Fruit fly (Drosophila melanogaster) whole organism, embryonic: ENCODE results near the gene nAChRalpha2.

ENCODE experiments used
- CG10209 ChIP-seq: fragments of 200-800 bp; sonication (Bioruptor generic); optimal IDR thresholded peaks from 3 replicates; lab custom pipeline; 2017; ENCODE audit warnings: missing biosample characterization, mild to moderate bottlenecking, missing genetic modification characterization, missing genetic modification reagents
- CG12769 ChIP-seq: fragments of 200-800 bp; sonication (Bioruptor generic); optimal IDR thresholded peaks from 2 replicates; lab custom pipeline; 2019; ENCODE audit warnings: missing biosample characterization, mild to moderate bottlenecking, missing genetic modification characterization, moderate library complexity
- CG13894 ChIP-seq: fragments of 200-800 bp; sonication (Bioruptor generic); optimal IDR thresholded peaks from 3 replicates; lab custom pipeline; 2018; ENCODE audit warnings: missing biosample characterization, mild to moderate bottlenecking, missing genetic modification characterization, moderate library complexity
- CG14965 ChIP-seq: fragments of 200-800 bp; sonication (Bioruptor generic); optimal IDR thresholded peaks from 2 replicates; lab custom pipeline; 2016; ENCODE audit warnings: missing biosample characterization, missing genetic modification characterization, borderline replicate concordance
- CG15514 ChIP-seq: fragments of 200-800 bp; sonication (Bioruptor generic); optimal IDR thresholded peaks from 3 replicates; lab custom pipeline; 2017; ENCODE audit warnings: missing biosample characterization, missing genetic modification characterization, mild to moderate bottlenecking, moderate library complexity, missing genetic modification reagents
- CG18011 ChIP-seq: fragments of 200-800 bp; sonication (Bioruptor generic); optimal IDR thresholded peaks from 2 replicates; lab custom pipeline; 2017; ENCODE audit warnings: missing biosample characterization, missing genetic modification characterization, mild to moderate bottlenecking, moderate library complexity, missing genotype
- CG18262 ChIP-seq: fragments of 200-800 bp; optimal IDR thresholded peaks from 3 replicates; lab custom pipeline; 2019; ENCODE audit warnings: missing biosample characterization, mild to moderate bottlenecking, missing genetic modification characterization, moderate library complexity
- CG18476 ChIP-seq: fragments of 200-800 bp; sonication (Bioruptor generic); optimal IDR thresholded peaks from 2 replicates; lab custom pipeline; 2016; ENCODE audit warnings: missing biosample characterization, mild to moderate bottlenecking, missing genetic modification characterization
- CG2129 ChIP-seq: fragments of 200-800 bp; sonication (Bioruptor generic); IDR thresholded peaks from 2 replicates; pipeline ENCODE4 v1.3.6; 2022; ENCODE audit warnings: missing biosample characterization, missing genetic modification characterization; ENCODE audit not compliant: partially characterized antibody
- CG31365 ChIP-seq: fragments of 200-800 bp; sonication (Bioruptor generic); optimal IDR thresholded peaks from 2 replicates; lab custom pipeline; 2018; ENCODE audit warnings: missing biosample characterization, mild to moderate bottlenecking, missing genetic modification characterization
- CG31441 ChIP-seq: fragments of 200-800 bp; sonication (Bioruptor generic); IDR thresholded peaks from 2 replicates; pipeline ENCODE4 v1.3.6; 2022; ENCODE audit warnings: missing biosample characterization, missing genetic modification characterization
- CG3163 ChIP-seq: fragments of 200-800 bp; sonication (Bioruptor generic); optimal IDR thresholded peaks from 3 replicates; lab custom pipeline; 2016; ENCODE audit warnings: missing biosample characterization, missing genetic modification characterization
- CG32767 ChIP-seq: fragments of 200-800 bp; sonication (Bioruptor generic); IDR thresholded peaks from 2 replicates; pipeline ENCODE4 v1.3.6; 2022; ENCODE audit warnings: missing biosample characterization, missing genetic modification characterization
- CG3726 ChIP-seq: fragments of 200-800 bp; sonication (Bioruptor generic); IDR thresholded peaks from 3 replicates; pipeline ENCODE4, ENCODE4 v1.3.6; 2022; ENCODE audit warnings: missing biosample characterization, missing genetic modification characterization
- CG3847 ChIP-seq: fragments of 200-800 bp; sonication (Bioruptor generic); IDR thresholded peaks from 2 replicates; pipeline ENCODE4 v1.3.6; 2022; ENCODE audit warnings: missing biosample characterization, missing genetic modification characterization
- CG6272 ChIP-seq: fragments of 200-800 bp; sonication (Bioruptor generic); IDR thresholded peaks from 2 replicates; pipeline ENCODE4 v1.3.6; 2022; ENCODE audit warnings: missing biosample characterization, missing genetic modification characterization
- CG6813 ChIP-seq: fragments of 200-800 bp; sonication (Bioruptor generic); optimal IDR thresholded peaks from 2 replicates; lab custom pipeline; 2017; ENCODE audit warnings: missing biosample characterization, missing genetic modification characterization, mild to moderate bottlenecking, moderate library complexity, missing genetic modification reagents
- CG6854 ChIP-seq: fragments of 200-800 bp; sonication (Bioruptor generic); optimal IDR thresholded peaks from 3 replicates; lab custom pipeline; 2017; ENCODE audit warnings: missing biosample characterization, mild to moderate bottlenecking, missing genetic modification characterization
- CG8478 ChIP-seq: fragments of >200 bp; optimal IDR thresholded peaks from 2 replicates; lab custom pipeline; 2018
- CG9932 ChIP-seq: fragments of 200-800 bp; sonication (Bioruptor generic); IDR thresholded peaks from 2 replicates; pipeline ENCODE4 v1.3.6; 2022; ENCODE audit warnings: missing biosample characterization, missing genetic modification characterization
- Dad ChIP-seq: fragments of 200-800 bp; sonication (Bioruptor generic); optimal IDR thresholded peaks from 3 replicates; lab custom pipeline; 2016; ENCODE audit warnings: missing biosample characterization, missing genetic modification characterization
- Dref ChIP-seq: fragments of 200-800 bp; sonication (Bioruptor generic); IDR thresholded peaks from 2 replicates; pipeline ENCODE4 v1.3.6; 2022; ENCODE audit warnings: missing biosample characterization, missing genetic modification characterization
- Hey ChIP-seq: fragments of 200-800 bp; sonication (Bioruptor generic); optimal IDR thresholded peaks from 3 replicates; lab custom pipeline; 2018; ENCODE audit warnings: missing biosample characterization, mild to moderate bottlenecking, missing genetic modification characterization
- Hr78 ChIP-seq, 2 experiments: fragments of 200-800 bp in 1 of 2; fragments of >200 bp in 1 of 2; sonication (Bioruptor generic) in 1 of 2; optimal IDR thresholded peaks; 2 replicates each; lab custom pipeline; 2017 to 2019; ENCODE audit warnings: missing biosample characterization in 2 of 2, missing genetic modification characterization in 2 of 2, mild to moderate bottlenecking in 1 of 2, moderate library complexity in 1 of 2
- Mrtf ChIP-seq: fragments of 200-800 bp; sonication (Bioruptor generic); IDR thresholded peaks from 3 replicates; pipeline ENCODE4 v1.3.6; 2022; ENCODE audit warnings: missing biosample characterization, missing genetic modification characterization
- NFAT ChIP-seq: fragments of 200-800 bp; sonication (Bioruptor generic); IDR thresholded peaks from 2 replicates; pipeline ENCODE4 v1.3.6; 2022; ENCODE audit warnings: missing biosample characterization, missing genetic modification characterization
- Ssrp ChIP-seq: fragments of 200-800 bp; sonication (Bioruptor generic); optimal IDR thresholded peaks from 2 replicates; lab custom pipeline; 2018; ENCODE audit warnings: missing biosample characterization, mild to moderate bottlenecking, missing genetic modification characterization, moderate library complexity
- TFAM ChIP-seq: fragments of 200-800 bp; sonication (Bioruptor generic); optimal IDR thresholded peaks from 2 replicates; lab custom pipeline; 2017; ENCODE audit warnings: missing biosample characterization, missing genetic modification characterization, inconsistent platforms
- Trl ChIP-seq, 3 experiments: fragments of >200 bp in 2 of 3; fragments of 200-800 bp in 1 of 3; sonication (Bioruptor generic) in 1 of 3; optimal IDR thresholded peaks; 2 replicates in 1 of 3; 3 replicates in 2 of 3; lab custom pipeline; 2016 to 2017; ENCODE audit warnings: missing biosample characterization in 1 of 3, missing genetic modification characterization in 1 of 3
- abd-A ChIP-seq: fragments of 200-800 bp; sonication (Bioruptor generic); optimal IDR thresholded peaks from 3 replicates; lab custom pipeline; 2019; ENCODE audit warnings: missing biosample characterization, mild to moderate bottlenecking, missing genetic modification characterization, moderate library complexity
- ase ChIP-seq: fragments of 200-800 bp; sonication (Bioruptor generic); IDR thresholded peaks from 3 replicates; pipeline ENCODE4 v1.3.6; 2022; ENCODE audit warnings: missing biosample characterization, missing genetic modification characterization
- chinmo ChIP-seq: fragments of 200-800 bp; sonication (Bioruptor generic); IDR thresholded peaks from 4 replicates; pipeline ENCODE4 v1.3.6; 2022; ENCODE audit warnings: missing biosample characterization, missing genetic modification characterization; ENCODE audit not compliant: partially characterized antibody
- chm ChIP-seq: fragments of 200-800 bp; sonication (Bioruptor generic); IDR thresholded peaks from 2 replicates; pipeline ENCODE4 v1.3.6; 2022; ENCODE audit warnings: missing biosample characterization, missing genetic modification characterization
- ci ChIP-seq: fragments of 200-800 bp; sonication (Bioruptor generic); IDR thresholded peaks from 3 replicates; pipeline ENCODE4 v1.3.6; 2022; ENCODE audit warnings: missing biosample characterization, missing genetic modification characterization
- crol ChIP-seq: fragments of 200-800 bp; sonication (Bioruptor generic); IDR thresholded peaks from 2 replicates; pipeline ENCODE4 v1.3.6; 2022; ENCODE audit warnings: missing biosample characterization, missing genetic modification characterization
- cwo ChIP-seq: fragments of 200-800 bp; sonication (Bioruptor generic); optimal IDR thresholded peaks from 3 replicates; lab custom pipeline; 2017; ENCODE audit warnings: missing biosample characterization, missing genetic modification characterization, mild to moderate bottlenecking, moderate library complexity, missing genetic modification reagents
- da ChIP-seq: fragments of 200-800 bp; sonication (Bioruptor generic); optimal IDR thresholded peaks from 2 replicates; lab custom pipeline; 2016; ENCODE audit warnings: missing biosample characterization, missing genetic modification characterization
- dan ChIP-seq: fragments of 200-800 bp; sonication (Bioruptor generic); IDR thresholded peaks from 2 replicates; pipeline ENCODE4 v1.3.6; 2022; ENCODE audit warnings: missing biosample characterization, missing genetic modification characterization
- dati ChIP-seq: fragments of 200-800 bp; sonication (Bioruptor generic); IDR thresholded peaks from 2 replicates; pipeline ENCODE4 v1.3.6; 2022; ENCODE audit warnings: missing biosample characterization, missing genetic modification characterization
- gsb-n ChIP-seq: fragments of 200-800 bp; sonication (Bioruptor generic); optimal IDR thresholded peaks from 3 replicates; lab custom pipeline; 2018; ENCODE audit warnings: missing biosample characterization, mild to moderate bottlenecking, missing genetic modification characterization
- ind ChIP-seq: fragments of 200-800 bp; sonication (Bioruptor generic); optimal IDR thresholded peaks from 3 replicates; lab custom pipeline; 2016; ENCODE audit warnings: missing biosample characterization, missing genetic modification characterization
- nau ChIP-seq: fragments of 200-800 bp; sonication (Bioruptor generic); optimal IDR thresholded peaks from 3 replicates; lab custom pipeline; 2017; ENCODE audit warnings: missing biosample characterization, mild to moderate bottlenecking, missing genetic modification characterization, missing genetic modification reagents
- phol ChIP-seq: fragments of 200-800 bp; sonication (Bioruptor generic); optimal IDR thresholded peaks from 3 replicates; lab custom pipeline; 2018; ENCODE audit warnings: missing biosample characterization, mild to moderate bottlenecking, missing genetic modification characterization, moderate library complexity
- psq ChIP-seq: fragments of 200-800 bp; sonication (Bioruptor generic); optimal IDR thresholded peaks from 2 replicates; lab custom pipeline; 2017; ENCODE audit warnings: missing biosample characterization, missing genetic modification characterization
- row ChIP-seq: fragments of 200-800 bp; sonication (Bioruptor generic); IDR thresholded peaks from 3 replicates; pipeline ENCODE4 v1.3.6; 2022; ENCODE audit warnings: missing biosample characterization, missing genetic modification characterization
- sc ChIP-seq, 3 experiments: fragments of >200 bp in 2 of 3; fragments of 200-800 bp in 1 of 3; sonication (Bioruptor generic) in 1 of 3; optimal IDR thresholded peaks; 2 replicates in 2 of 3; 3 replicates in 1 of 3; lab custom pipeline; 2017; ENCODE audit warnings: mild to moderate bottlenecking in 1 of 3, missing biosample characterization in 1 of 3, missing genetic modification characterization in 1 of 3, missing genetic modification reagents in 1 of 3
- unpg ChIP-seq: fragments of 200-800 bp; sonication (Bioruptor generic); optimal IDR thresholded peaks from 3 replicates; lab custom pipeline; 2018; ENCODE audit warnings: missing biosample characterization, mild to moderate bottlenecking, missing genetic modification characterization, moderate library complexity
- zen ChIP-seq: fragments of 200-800 bp; sonication (Bioruptor generic); optimal IDR thresholded peaks from 3 replicates; lab custom pipeline; 2018; ENCODE audit warnings: missing biosample characterization, mild to moderate bottlenecking, missing genetic modification characterization, moderate library complexity

nAChRalpha2 gene

dm6 chr3R:24457057-24457456 is 28.2 kb upstream of the nAChRalpha2 start, which contains the start of gene nAChRalpha1 (continued):
- TF ChIP-seq Dref (GFP tag; lab: Robert Waterston, UW), result 0 out of 2 replicates have a peak, but pooled peaks have one; percentile 13
- no peak for TF ChIP-seq CG8478 (lab: Kevin White, UChicago)
- TF ChIP-seq CG6813 (GFP tag; lab: Kevin White, UChicago), result no peak
- no peak for TF ChIP-seq dan (GFP tag; lab: Robert Waterston, UW)
- TF ChIP-seq Ssrp (tag; lab: Kevin White, UChicago), result no peak
- no peak for TF ChIP-seq Hr78 (GFP tag; optimal IDR thresholded peaks at IDR 0.05; lab: Kevin White, UChicago)
- no peak for TF ChIP-seq CG14965 (GFP tag; lab: Kevin White, UChicago)
- TF ChIP-seq NFAT, result peak; percentile 21; the same call in 1 of the 2 replicates
- peak; percentile 5; the same call in 1 of the 2 replicates for TF ChIP-seq chm (GFP tag; lab: Robert Waterston, UW)
- TF ChIP-seq CG18476, result no peak
- no peak for TF ChIP-seq TFAM (GFP tag; lab: Kevin White, UChicago)
- peak; percentile 19 for TF ChIP-seq CG3163

DNA sequence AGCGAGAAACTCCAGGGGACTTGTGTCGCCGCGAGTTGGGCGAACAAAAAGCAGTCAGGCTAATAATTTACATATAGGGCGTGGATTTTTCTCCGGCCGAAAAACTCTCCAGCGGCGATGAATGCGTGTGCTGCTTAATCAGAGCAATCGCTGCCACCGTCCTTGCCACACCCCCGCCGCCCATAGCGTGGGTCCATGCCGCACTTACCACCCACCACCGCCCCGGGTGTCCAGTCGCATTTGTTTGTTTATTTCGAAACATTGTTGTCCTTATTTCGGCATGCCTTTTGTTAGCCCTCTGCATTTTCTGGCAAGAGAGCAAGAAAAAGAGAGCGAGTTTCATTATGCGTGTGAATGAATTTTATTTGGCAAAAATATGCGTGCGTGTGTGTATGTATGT is 27.4 kb upstream of the nAChRalpha2 start:
- TF ChIP-seq Hey (tag; lab: Kevin White, UChicago) (peak; percentile 25), CG18011 (GFP tag; lab: Kevin White, UChicago) (no peak), CG9932 (GFP tag; lab: Robert Waterston, UW) (no peak), abd-A (tag; lab: Kevin White, UChicago) (peak; percentile 91), Mrtf (0 out of 3 replicates have a peak, but pooled peaks have one; percentile 10), gsb-n (tag; lab: Kevin White, UChicago) (no peak), Dad (GFP tag; lab: Kevin White, UChicago) (no peak), phol (tag; lab: Kevin White, UChicago) (no peak), CG13894 (tag; lab: Kevin White, UChicago) (peak; percentile 16), CG12769 (no peak), CG18262 (tag; lab: Kevin White, UChicago) (no peak), CG15514 (GFP tag; lab: Kevin White, UChicago) (no peak), ind (no peak), da (GFP tag; lab: Kevin White, UChicago) (no peak), CG6272 (no peak), CG2129 (GFP tag; lab: Robert Waterston, UW) (no peak), CG32767 (GFP tag; lab: Robert Waterston, UW) (no peak), Trl (optimal IDR thresholded peaks at IDR 0.05; lab: Kevin White, UChicago) (peak in 1 of 2 experiments; percentile 9), Trl (GFP tag; optimal IDR thresholded peaks at IDR 0.05; lab: Kevin White, UChicago) (no peak), CG10209 (no peak), CG6854 (GFP tag; lab: Kevin White, UChicago) (no peak), chinmo (GFP tag; lab: Robert Waterston, UW) (0 out of 4 replicates have a peak, but pooled peaks have one; percentile 36), crol (peak; percentile 76), dati (GFP tag; lab: Robert Waterston, UW) (no peak), ci (0 out of 3 replicates have a peak, but pooled peaks have one; percentile 33)

dm6 chr3R:24467237-24467636 is 18.0 kb upstream of the nAChRalpha2 start:
- TF ChIP-seq CG31365 (tag; lab: Kevin White, UChicago) (no peak), unpg (GFP tag; lab: Kevin White, UChicago) (peak; percentile 24), cwo (GFP tag; lab: Kevin White, UChicago) (peak; percentile 34), ase (no peak), CG31441 (GFP tag; lab: Robert Waterston, UW) (peak; percentile 41), sc (optimal IDR thresholded peaks at IDR 0.05; lab: Kevin White, UChicago) (no peak), sc (GFP tag; optimal IDR thresholded peaks at IDR 0.05; lab: Kevin White, UChicago) (no peak), Trl (optimal IDR thresholded peaks at IDR 0.05; lab: Kevin White, UChicago) (no peak), Trl (GFP tag; optimal IDR thresholded peaks at IDR 0.05; lab: Kevin White, UChicago) (no peak), nau (no peak), row (GFP tag; lab: Robert Waterston, UW) (peak; percentile 74; the same call in 2 of the 3 replicates), zen (no peak), psq (GFP tag; lab: Kevin White, UChicago) (no peak), CG3726 (GFP tag; lab: Robert Waterston, UW) (no peak), CG3847 (GFP tag; lab: Robert Waterston, UW) (peak; percentile 10; the same call in 1 of the 2 replicates), CG13894 (tag; lab: Kevin White, UChicago) (no peak)
